Fruit fly (Drosophila melanogaster) whole organism, embryonic: Measurements from ENCODE around the gene Ak3.

Experiments
- B-H1 ChIP-seq: fragments of 200-800 bp; sonication (Bioruptor generic); IDR thresholded peaks from 3 replicates; pipeline ENCODE4 v1.3.6; 2022; ENCODE audit warnings: missing biosample characterization, missing genetic modification characterization
- BtbVII ChIP-seq: fragments of 200-800 bp; sonication (Bioruptor generic); optimal IDR thresholded peaks from 3 replicates; lab custom pipeline; 2017; ENCODE audit warnings: missing biosample characterization, mild to moderate bottlenecking, missing genetic modification characterization
- CG10366 ChIP-seq: fragments of 200-800 bp; sonication (Bioruptor generic); IDR thresholded peaks from 2 replicates; pipeline ENCODE4 v1.3.6; 2022; ENCODE audit warnings: missing biosample characterization, missing genetic modification characterization
- CG10959 ChIP-seq: fragments of 200-800 bp; sonication (Bioruptor generic); IDR thresholded peaks from 2 replicates; pipeline ENCODE4 v1.3.6; 2022; ENCODE audit warnings: missing biosample characterization, missing genetic modification characterization
- CG11093 ChIP-seq: fragments of 200-800 bp; sonication (Bioruptor generic); IDR thresholded peaks from 3 replicates; pipeline ENCODE4 v1.3.6; 2022; ENCODE audit warnings: missing biosample characterization, missing genetic modification characterization
- CG12299 ChIP-seq: fragments of 200-800 bp; sonication (Bioruptor generic); optimal IDR thresholded peaks from 2 replicates; lab custom pipeline; 2018; ENCODE audit warnings: missing biosample characterization, mild to moderate bottlenecking, missing genetic modification characterization
- CG12942 ChIP-seq: fragments of 200-800 bp; sonication (Bioruptor generic); optimal IDR thresholded peaks from 3 replicates; lab custom pipeline; 2016; ENCODE audit warnings: missing biosample characterization, missing genetic modification characterization
- CG2202 ChIP-seq: fragments of 200-800 bp; sonication (Bioruptor generic); optimal IDR thresholded peaks from 2 replicates; lab custom pipeline; 2018; ENCODE audit warnings: missing biosample characterization, mild to moderate bottlenecking, missing genetic modification characterization
- CG30431 ChIP-seq: fragments of 200-800 bp; sonication (Bioruptor generic); optimal IDR thresholded peaks from 2 replicates; lab custom pipeline; 2017; ENCODE audit warnings: missing biosample characterization, missing genetic modification characterization
- CG31388 ChIP-seq: fragments of 200-800 bp; sonication (Bioruptor generic); optimal IDR thresholded peaks from 2 replicates; lab custom pipeline; 2016; ENCODE audit warnings: missing biosample characterization, missing genetic modification characterization
- CG4424 ChIP-seq: fragments of 200-800 bp; sonication (Bioruptor generic); optimal IDR thresholded peaks from 3 replicates; lab custom pipeline; 2016; ENCODE audit warnings: missing biosample characterization, missing genetic modification characterization
- CG5245 ChIP-seq: fragments of 200-800 bp; sonication (Bioruptor generic); optimal IDR thresholded peaks from 3 replicates; lab custom pipeline; 2016; ENCODE audit warnings: missing biosample characterization, missing genetic modification characterization
- CG7271 ChIP-seq: fragments of 200-800 bp; sonication (Bioruptor generic); optimal IDR thresholded peaks from 2 replicates; lab custom pipeline; 2018; ENCODE audit warnings: missing biosample characterization, mild to moderate bottlenecking, missing genetic modification characterization, moderate library complexity
- CG8765 ChIP-seq: fragments of 200-800 bp; sonication (Bioruptor generic); IDR thresholded peaks from 2 replicates; pipeline ENCODE4 v1.3.6; 2022; ENCODE audit warnings: missing biosample characterization, missing genetic modification characterization
- CrebB ChIP-seq: fragments of 200-800 bp; sonication (Bioruptor generic); optimal IDR thresholded peaks from 3 replicates; lab custom pipeline; 2018; ENCODE audit warnings: missing biosample characterization, mild to moderate bottlenecking, missing genetic modification characterization
- Ets65A ChIP-seq: fragments of 200-800 bp; sonication (Bioruptor generic); peaks from one replicate; lab custom pipeline; 2016; ENCODE audit warnings: missing biosample characterization, missing genetic modification characterization
- Gsc ChIP-seq: fragments of 200-800 bp; sonication (Bioruptor generic); IDR thresholded peaks from 2 replicates; pipeline ENCODE4 v1.3.6; 2022; ENCODE audit warnings: missing biosample characterization, missing genetic modification characterization
- Gug ChIP-seq: fragments of 200-800 bp; sonication (Bioruptor generic); IDR thresholded peaks from 4 replicates; pipeline ENCODE4 v1.3.6; 2022; ENCODE audit warnings: missing biosample characterization, missing genetic modification characterization
- H2.0 ChIP-seq: fragments of 200-800 bp; sonication (Bioruptor generic); IDR thresholded peaks from 2 replicates; pipeline ENCODE4 v1.3.6; 2022; ENCODE audit warnings: missing biosample characterization, missing genetic modification characterization
- HLH4C ChIP-seq: fragments of 200-800 bp; sonication (Bioruptor generic); IDR thresholded peaks from 3 replicates; pipeline ENCODE4 v1.3.6; 2022; ENCODE audit warnings: missing biosample characterization, missing genetic modification characterization; ENCODE audit not compliant: partially characterized antibody
- HLH54F ChIP-seq: fragments of 200-800 bp; sonication (Bioruptor generic); optimal IDR thresholded peaks from 3 replicates; lab custom pipeline; 2016; ENCODE audit warnings: missing biosample characterization, missing genetic modification characterization
- HmgD ChIP-seq: fragments of 200-800 bp; sonication (Bioruptor generic); optimal IDR thresholded peaks from 3 replicates; lab custom pipeline; 2016; ENCODE audit warnings: missing biosample characterization, missing genetic modification characterization
- Mad ChIP-seq: fragments of 200-800 bp; sonication (Bioruptor generic); optimal IDR thresholded peaks from 2 replicates; lab custom pipeline; 2016; ENCODE audit warnings: missing biosample characterization, missing genetic modification characterization
- Max ChIP-seq: fragments of 200-800 bp; sonication (Bioruptor generic); optimal IDR thresholded peaks from 2 replicates; lab custom pipeline; 2016; ENCODE audit warnings: missing biosample characterization, mild to moderate bottlenecking, missing genetic modification characterization
- Med ChIP-seq: fragments of 200-800 bp; sonication (Bioruptor generic); peaks from one replicate; lab custom pipeline; 2016; ENCODE audit warnings: missing biosample characterization, missing genetic modification characterization, mild to moderate bottlenecking, inconsistent platforms, moderate library complexity
- NC2β ChIP-seq: fragments of 200-800 bp; sonication (Bioruptor generic); optimal IDR thresholded peaks from 2 replicates; lab custom pipeline; 2016; ENCODE audit warnings: missing biosample characterization, missing genetic modification characterization
- Opbp ChIP-seq: fragments of 200-800 bp; sonication (Bioruptor generic); IDR thresholded peaks from 3 replicates; pipeline ENCODE4 v1.3.6; 2022; ENCODE audit warnings: missing biosample characterization, missing genetic modification characterization; ENCODE audit not compliant: partially characterized antibody
- Scr ChIP-seq: fragments of 200-800 bp; sonication (Bioruptor generic); IDR thresholded peaks from 2 replicates; pipeline ENCODE4 v1.3.6; 2022; ENCODE audit warnings: missing biosample characterization, missing genetic modification characterization; ENCODE audit not compliant: partially characterized antibody
- Sry-δ ChIP-seq: fragments of 200-800 bp; sonication (Bioruptor generic); optimal IDR thresholded peaks from 2 replicates; lab custom pipeline; 2016; ENCODE audit warnings: missing biosample characterization, missing genetic modification characterization
- amos ChIP-seq: fragments of 200-800 bp; sonication (Bioruptor generic); IDR thresholded peaks from 2 replicates; pipeline ENCODE4 v1.3.6; 2022; ENCODE audit warnings: missing biosample characterization, missing genetic modification characterization; ENCODE audit not compliant: partially characterized antibody
- ato ChIP-seq: fragments of 200-800 bp; sonication (Bioruptor generic); IDR thresholded peaks from 2 replicates; pipeline ENCODE4 v1.3.6; 2022; ENCODE audit warnings: missing biosample characterization, missing genetic modification characterization; ENCODE audit not compliant: partially characterized antibody
- bab2 ChIP-seq: fragments of 200-800 bp; sonication (Bioruptor generic); optimal IDR thresholded peaks from 2 replicates; lab custom pipeline; 2016; ENCODE audit warnings: missing biosample characterization, missing genetic modification characterization
- fd64A ChIP-seq: fragments of 200-800 bp; sonication (Bioruptor generic); optimal IDR thresholded peaks from 3 replicates; lab custom pipeline; 2018; ENCODE audit warnings: missing biosample characterization, mild to moderate bottlenecking, missing genetic modification characterization
- fd96Cb ChIP-seq: fragments of 200-800 bp; sonication (Bioruptor generic); optimal IDR thresholded peaks from 2 replicates; lab custom pipeline; 2018; ENCODE audit warnings: missing biosample characterization, mild to moderate bottlenecking, missing genetic modification characterization, moderate library complexity
- gro ChIP-seq: fragments of 200-800 bp; sonication (Bioruptor generic); optimal IDR thresholded peaks from 2 replicates; lab custom pipeline; 2016; ENCODE audit warnings: missing biosample characterization, missing genetic modification characterization
- gsb-n ChIP-seq: fragments of 200-800 bp; sonication (Bioruptor generic); optimal IDR thresholded peaks from 3 replicates; lab custom pipeline; 2018; ENCODE audit warnings: missing biosample characterization, mild to moderate bottlenecking, missing genetic modification characterization
- kni ChIP-seq: fragments of 200-800 bp; sonication (Bioruptor generic); optimal IDR thresholded peaks from 3 replicates; lab custom pipeline; 2017; ENCODE audit warnings: mild to moderate bottlenecking, missing biosample characterization, missing genetic modification reagents, missing genetic modification characterization
- lab ChIP-seq: fragments of 200-800 bp; sonication (Bioruptor generic); optimal IDR thresholded peaks from 3 replicates; lab custom pipeline; 2017; ENCODE audit warnings: missing biosample characterization, missing genetic modification characterization, mild to moderate bottlenecking, moderate library complexity, missing genetic modification reagents
- p53 ChIP-seq: fragments of 200-800 bp; sonication (Bioruptor generic); optimal IDR thresholded peaks from 2 replicates; lab custom pipeline; 2016; ENCODE audit warnings: missing biosample characterization, missing genetic modification characterization
- repo ChIP-seq: fragments of 200-800 bp; sonication (Bioruptor generic); optimal IDR thresholded peaks from 2 replicates; lab custom pipeline; 2016; ENCODE audit warnings: missing biosample characterization, missing genetic modification characterization
- sc ChIP-seq, 3 experiments: fragments of >200 bp in 2 of 3; fragments of 200-800 bp in 1 of 3; sonication (Bioruptor generic) in 1 of 3; optimal IDR thresholded peaks; 2 replicates in 2 of 3; 3 replicates in 1 of 3; lab custom pipeline; 2017; ENCODE audit warnings: mild to moderate bottlenecking in 1 of 3, missing biosample characterization in 1 of 3, missing genetic modification characterization in 1 of 3, missing genetic modification reagents in 1 of 3
- schlank ChIP-seq: fragments of 200-800 bp; sonication (Bioruptor generic); optimal IDR thresholded peaks from 2 replicates; lab custom pipeline; 2018; ENCODE audit warnings: missing biosample characterization, mild to moderate bottlenecking, missing genetic modification characterization
- sd ChIP-seq: fragments of 200-800 bp; sonication (Bioruptor generic); optimal IDR thresholded peaks from 3 replicates; lab custom pipeline; 2018; ENCODE audit warnings: missing biosample characterization, mild to moderate bottlenecking, missing genetic modification characterization, moderate library complexity
- sna ChIP-seq: fragments of 200-800 bp; sonication (Bioruptor generic); IDR thresholded peaks from 2 replicates; pipeline ENCODE4 v1.3.6; 2022; ENCODE audit warnings: missing biosample characterization, missing genetic modification characterization; ENCODE audit not compliant: partially characterized antibody
- sqz ChIP-seq: fragments of 200-800 bp; sonication (Bioruptor generic); optimal IDR thresholded peaks from 3 replicates; lab custom pipeline; 2018; ENCODE audit warnings: missing biosample characterization, mild to moderate bottlenecking, missing genetic modification characterization
- sr ChIP-seq: fragments of 200-800 bp; sonication (Bioruptor generic); IDR thresholded peaks from 3 replicates; pipeline ENCODE4 v1.3.6; 2022; ENCODE audit warnings: missing biosample characterization, missing genetic modification characterization
- tap ChIP-seq: fragments of 200-800 bp; optimal IDR thresholded peaks from 3 replicates; lab custom pipeline; 2019; ENCODE audit warnings: missing biosample characterization, mild to moderate bottlenecking, missing genetic modification characterization, moderate library complexity
- tgo ChIP-seq: fragments of 200-800 bp; sonication (Bioruptor generic); IDR thresholded peaks from 3 replicates; pipeline ENCODE4 v1.3.6; 2022; ENCODE audit warnings: missing biosample characterization, missing genetic modification characterization
- usp ChIP-seq: fragments of >200 bp; optimal IDR thresholded peaks from 2 replicates; lab custom pipeline; 2017; ENCODE audit warnings: missing biosample characterization, missing genetic modification characterization

Gene Ak3

DNA sequence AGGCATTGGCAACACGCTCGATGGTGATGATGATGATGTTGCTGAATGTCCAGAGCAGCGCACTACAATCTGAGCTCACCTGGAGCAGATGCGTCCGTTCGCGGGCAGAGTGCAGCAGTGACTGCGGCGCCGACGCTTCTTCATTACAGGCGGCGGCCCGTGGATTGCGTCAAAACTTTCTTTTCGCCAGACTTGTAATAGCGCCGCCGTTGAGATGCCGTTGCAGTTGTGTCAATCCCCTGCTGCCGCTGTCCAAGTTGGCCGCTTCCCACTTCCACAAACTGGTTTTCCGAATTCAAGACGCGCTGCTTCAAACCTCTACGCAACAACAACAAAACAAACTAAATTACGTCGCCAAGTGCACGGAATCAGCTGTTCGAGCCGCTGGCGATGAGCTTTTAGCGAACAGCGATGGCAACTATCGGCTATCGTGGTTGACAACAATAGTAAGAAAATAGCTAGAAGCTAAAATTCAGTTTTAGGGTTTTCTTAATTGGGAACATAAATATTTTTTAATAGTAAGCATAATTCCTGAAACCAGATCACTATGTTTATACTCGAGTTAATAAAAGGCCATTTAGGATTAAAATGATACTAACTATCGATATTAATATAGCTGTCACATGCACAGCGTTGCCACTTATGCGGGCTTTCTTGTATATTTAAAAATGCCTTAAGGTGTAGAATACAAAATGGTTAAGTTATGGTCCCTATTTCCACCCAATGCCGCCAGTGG, 7.4 kb downstream of the Ak3 start, which contains the start of gene Tpc1 (continued):
- peak; percentile 24 for TF ChIP-seq lab (GFP tag; lab: Kevin White, UChicago)
- peak; percentile 62 for TF ChIP-seq HLH54F (GFP tag; lab: Kevin White, UChicago)
- peak; percentile 93 for TF ChIP-seq Scr
- TF ChIP-seq repo (GFP tag; lab: Kevin White, UChicago) = no peak
- peak; percentile 88 for TF ChIP-seq Sry-δ
- no peak for TF ChIP-seq CG8765
- TF ChIP-seq CG12942 (GFP tag; lab: Kevin White, UChicago) = no peak
- TF ChIP-seq CG2202 (tag; lab: Kevin White, UChicago) = no peak
- peak; percentile 22; the same call in 1 of the 3 replicates for TF ChIP-seq sr (GFP tag; lab: Robert Waterston, UW)
- TF ChIP-seq Med (GFP tag; lab: Kevin White, UChicago) = peak; percentile 82
- TF ChIP-seq CG10366 (GFP tag; lab: Robert Waterston, UW) = no peak
- no peak for TF ChIP-seq sc (optimal IDR thresholded peaks at IDR 0.05; lab: Kevin White, UChicago)
- no peak for TF ChIP-seq sc (GFP tag; optimal IDR thresholded peaks at IDR 0.05; lab: Kevin White, UChicago)
- no peak for TF ChIP-seq fd64A (GFP tag; lab: Kevin White, UChicago)
- no peak for TF ChIP-seq fd96Cb (tag; lab: Kevin White, UChicago)
- TF ChIP-seq tgo = no peak
- no peak for TF ChIP-seq HmgD (GFP tag; lab: Kevin White, UChicago)
- no peak; the same call in 3 of the 4 replicates for TF ChIP-seq Gug (GFP tag; lab: Robert Waterston, UW)
- no peak for TF ChIP-seq Mad (GFP tag; lab: Kevin White, UChicago)
- TF ChIP-seq CG7271 (tag; lab: Kevin White, UChicago) = no peak
- TF ChIP-seq H2.0 = 0 out of 2 replicates have a peak, but pooled peaks have one; percentile 10
- peak; percentile 94 for TF ChIP-seq sna (GFP tag; lab: Robert Waterston, UW)
- TF ChIP-seq CG10959 = no peak
- TF ChIP-seq Opbp (GFP tag; lab: Robert Waterston, UW) = peak; percentile 69
- no peak for TF ChIP-seq p53 (GFP tag; lab: Kevin White, UChicago)
- TF ChIP-seq kni (GFP tag; lab: Kevin White, UChicago) = peak; percentile 59
- TF ChIP-seq CrebB (tag; lab: Kevin White, UChicago) = no peak
- TF ChIP-seq sqz = no peak
- no peak for TF ChIP-seq BtbVII (GFP tag; lab: Kevin White, UChicago)
- TF ChIP-seq Max = no peak
- TF ChIP-seq CG11093 (GFP tag; lab: Robert Waterston, UW) = no peak
- no peak for TF ChIP-seq CG5245 (GFP tag; lab: Kevin White, UChicago)
- peak; percentile 49 for TF ChIP-seq Ets65A (GFP tag; lab: Kevin White, UChicago)
- no peak for TF ChIP-seq NC2β (GFP tag; lab: Kevin White, UChicago)
- no peak for TF ChIP-seq CG4424 (GFP tag; lab: Kevin White, UChicago)
- no peak for TF ChIP-seq B-H1
- TF ChIP-seq amos (GFP tag; lab: Robert Waterston, UW) = peak; percentile 82; the same call in 1 of the 2 replicates
- TF ChIP-seq sd (tag; lab: Kevin White, UChicago) = peak; percentile 29
- TF ChIP-seq bab2 = peak; percentile 24
- no peak for TF ChIP-seq tap
- no peak for TF ChIP-seq CG31388
- TF ChIP-seq schlank (tag; lab: Kevin White, UChicago) = no peak
- peak; percentile 35 for TF ChIP-seq ato (GFP tag; lab: Robert Waterston, UW)
- TF ChIP-seq CG30431 (GFP tag; lab: Kevin White, UChicago) = no peak
- no peak for TF ChIP-seq Gsc (GFP tag; lab: Robert Waterston, UW)
- no peak for TF ChIP-seq usp (GFP tag; lab: Kevin White, UChicago)
- TF ChIP-seq CG12299 (tag; lab: Kevin White, UChicago) = no peak
- TF ChIP-seq HLH4C (GFP tag; lab: Robert Waterston, UW) = peak; percentile 77
- TF ChIP-seq gsb-n (tag; lab: Kevin White, UChicago) = no peak
- TF ChIP-seq gro (GFP tag; lab: Kevin White, UChicago) = peak; percentile 63
